Worm (Caenorhabditis elegans) whole organism, late embryonic: ENCODE data around the gene enol-1.

Source experiments
- C08G9.2 ChIP-seq: sonication (generic microtip); optimal IDR thresholded peaks from 2 replicates; lab custom pipeline; 2016; ENCODE audit warnings: mild to moderate bottlenecking, missing genetic modification characterization, moderate library complexity, missing compliant biosample characterization
- C38D4.7 ChIP-seq: fragments of 200-800 bp; sonication (Bioruptor generic); optimal IDR thresholded peaks from 2 replicates; lab custom pipeline; 2018; ENCODE audit warnings: mild to moderate bottlenecking, missing genetic modification characterization, moderate library complexity, missing compliant biosample characterization
- ceh-9 ChIP-seq: sonication (generic microtip); optimal IDR thresholded peaks from 2 replicates; lab custom pipeline; 2016; ENCODE audit warnings: mild to moderate bottlenecking, missing genetic modification characterization, inconsistent platforms, missing compliant biosample characterization
- dmd-4 ChIP-seq: sonication (generic microtip); optimal IDR thresholded peaks from 2 replicates; lab custom pipeline; 2016; ENCODE audit warnings: borderline replicate concordance, missing genetic modification characterization, missing compliant biosample characterization
- elt-2 ChIP-seq: sonication (generic microtip); optimal IDR thresholded peaks from 2 replicates; lab custom pipeline; 2016; ENCODE audit warnings: missing genetic modification reagents, missing genetic modification characterization, missing compliant biosample characterization
- ets-4 ChIP-seq: sonication (generic microtip); optimal IDR thresholded peaks from 2 replicates; lab custom pipeline; 2016; ENCODE audit warnings: missing genetic modification characterization, missing compliant biosample characterization
- fkh-10 ChIP-seq: fragments of 150-350 bp; optimal IDR thresholded peaks from 2 replicates; lab custom pipeline; 2014; ENCODE audit warnings: missing biosample characterization, missing genetic modification reagents, missing genetic modification characterization
- fkh-6 ChIP-seq: sonication (generic microtip); optimal IDR thresholded peaks from 2 replicates; lab custom pipeline; 2016; ENCODE audit warnings: missing genetic modification characterization, missing compliant biosample characterization
- hlh-30 ChIP-seq: sonication (generic microtip); optimal IDR thresholded peaks from 2 replicates; lab custom pipeline; 2017; ENCODE audit warnings: antibody characterized with exemption, missing genetic modification characterization, missing compliant biosample characterization; ENCODE audit not compliant: insufficient read depth
- npax-4 ChIP-seq: sonication (generic microtip); optimal IDR thresholded peaks from 2 replicates; lab custom pipeline; 2016; ENCODE audit warnings: missing genetic modification characterization, missing compliant biosample characterization
- pqm-1 ChIP-seq: sonication (generic microtip); optimal IDR thresholded peaks from 2 replicates; lab custom pipeline; 2016; ENCODE audit warnings: missing genetic modification characterization, missing compliant biosample characterization
- tbx-2 ChIP-seq: sonication (generic microtip); optimal IDR thresholded peaks from 2 replicates; lab custom pipeline; 2016; ENCODE audit warnings: missing genetic modification characterization, missing compliant biosample characterization
- tbx-7 ChIP-seq: sonication (generic microtip); optimal IDR thresholded peaks from 2 replicates; lab custom pipeline; 2016; ENCODE audit warnings: missing genotype, missing genetic modification characterization, missing compliant biosample characterization

DNA sequence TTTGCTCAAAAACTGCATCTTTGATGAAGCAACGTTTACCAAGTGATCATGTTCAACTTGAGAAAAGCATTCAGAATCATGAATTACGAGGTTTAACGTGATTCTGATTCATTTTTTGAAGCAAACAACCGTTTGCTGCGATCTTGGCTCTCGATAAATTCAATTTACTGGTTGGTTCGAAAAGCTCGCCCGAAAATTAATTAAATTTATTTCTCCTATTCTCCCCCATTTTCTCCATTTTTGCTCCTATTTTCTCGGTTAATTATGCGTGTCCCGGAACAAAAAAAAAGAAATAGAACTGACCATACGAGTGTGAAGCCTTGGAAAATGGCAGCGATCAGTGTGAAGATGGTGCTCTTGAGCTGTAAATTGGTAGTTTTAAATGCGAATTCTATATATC is 26.1 kb downstream of the enol-1 start:
- TF ChIP-seq fkh-10 = no peak
- TF ChIP-seq tbx-2 = no peak
- no peak for TF ChIP-seq dmd-4 (tag; lab: Kevin White, UChicago)
- TF ChIP-seq pqm-1 (tag; lab: Kevin White, UChicago) = no peak
- no peak for TF ChIP-seq elt-2
- TF ChIP-seq fkh-6 (tag; lab: Kevin White, UChicago) = no peak
- TF ChIP-seq npax-4 = no peak
- TF ChIP-seq ceh-9 = no peak
- no peak for TF ChIP-seq C38D4.7
- TF ChIP-seq C08G9.2 (tag; lab: Kevin White, UChicago) = no peak
- TF ChIP-seq tbx-7 (tag; lab: Kevin White, UChicago) = no peak
- no peak for TF ChIP-seq ets-4 (tag; lab: Kevin White, UChicago)
- TF ChIP-seq hlh-30 (tag; lab: Kevin White, UChicago) = no peak
